Worm (Caenorhabditis elegans) whole organism, young adult: Measurements from ENCODE around the gene F15H10.12.
A peak's percentile ranks its signal among the peaks of the same experiment; 100 is the strongest.
"Not testable (repeated sequence)": the region's sequence is repeated elsewhere in the genome, so short reads cannot be mapped to it uniquely, and the experiment has no call there.

Source experiments
- F22D6.2 ChIP-seq: sonication (generic microtip); optimal IDR thresholded peaks from 2 replicates; lab custom pipeline; 2016; ENCODE audit warnings: mild to moderate bottlenecking, missing genetic modification characterization, missing compliant biosample characterization
- F49E8.2 ChIP-seq: sonication (generic microtip); optimal IDR thresholded peaks from 3 replicates; lab custom pipeline; 2017; ENCODE audit warnings: missing genetic modification characterization, mild to moderate bottlenecking, missing compliant biosample characterization, antibody characterized with exemption, moderate library complexity; ENCODE audit not compliant: insufficient read depth
- T26A5.8 ChIP-seq: sonication (generic microtip); optimal IDR thresholded peaks from 2 replicates; lab custom pipeline; 2016; ENCODE audit warnings: missing genetic modification characterization, missing compliant biosample characterization
- attf-5 ChIP-seq: fragments of 200-800 bp; sonication (Bioruptor generic); optimal IDR thresholded peaks from 2 replicates; lab custom pipeline; 2018; ENCODE audit warnings: mild to moderate bottlenecking, missing genetic modification characterization, missing compliant biosample characterization
- ccch-3 ChIP-seq: fragments of 200-800 bp; sonication (Bioruptor generic); optimal IDR thresholded peaks from 2 replicates; lab custom pipeline; 2018; ENCODE audit warnings: mild to moderate bottlenecking, missing genetic modification characterization, missing compliant biosample characterization
- ceh-79 ChIP-seq: sonication (generic microtip); optimal IDR thresholded peaks from 2 replicates; lab custom pipeline; 2017; ENCODE audit warnings: mild to moderate bottlenecking, missing genetic modification characterization, missing compliant biosample characterization
- lin-26 ChIP-seq: fragments of 200-800 bp; sonication (Bioruptor generic); IDR thresholded peaks from 2 replicates; pipeline ENCODE4 v1.3.6; 2022; ENCODE audit warnings: missing genetic modification reagents, missing genetic modification characterization, missing compliant biosample characterization
- lsl-1 ChIP-seq: fragments of 200-800 bp; sonication (Bioruptor generic); optimal IDR thresholded peaks from 2 replicates; lab custom pipeline; 2018; ENCODE audit warnings: mild to moderate bottlenecking, missing genetic modification characterization, moderate library complexity, missing compliant biosample characterization
- nfyb-1 ChIP-seq: fragments of 200-800 bp; sonication (Bioruptor generic); IDR thresholded peaks from 2 replicates; pipeline ENCODE4 v1.3.6; 2022; ENCODE audit warnings: missing genetic modification reagents, missing genetic modification characterization, missing compliant biosample characterization
- snpc-1.1 ChIP-seq: sonication (generic microtip); optimal IDR thresholded peaks from 2 replicates; lab custom pipeline; 2017; ENCODE audit warnings: missing genetic modification characterization, mild to moderate bottlenecking, missing compliant biosample characterization, antibody characterized with exemption, moderate library complexity, missing genotype, missing genetic modification reagents; ENCODE audit not compliant: insufficient read depth
- snpc-4 ChIP-seq, 5 experiments: fragments of 150-350 bp in 1 of 5; sonication (generic microtip) in 4 of 5; optimal IDR thresholded peaks; 2 replicates each; lab custom pipeline; 2014 to 2018; ENCODE audit warnings: missing genetic modification characterization in 5 of 5, missing biosample characterization in 3 of 5, antibody characterized with exemption in 2 of 5, mild to moderate bottlenecking in 2 of 5, missing compliant biosample characterization in 2 of 5, missing genotype in 2 of 5, moderate library complexity in 2 of 5, missing genetic modification reagents in 1 of 5
- unc-62 ChIP-seq: fragments of 150-350 bp; optimal IDR thresholded peaks from 2 replicates; lab custom pipeline; 2014; ENCODE audit warnings: missing biosample characterization, missing genetic modification reagents, missing genetic modification characterization
- zfh-2 ChIP-seq: fragments of 200-800 bp; sonication (Bioruptor generic); conservative IDR thresholded peaks from 2 replicates; pipeline ENCODE4 v1.3.6; 2022; ENCODE audit warnings: missing genetic modification reagents, missing genetic modification characterization, missing compliant biosample characterization

DNA sequence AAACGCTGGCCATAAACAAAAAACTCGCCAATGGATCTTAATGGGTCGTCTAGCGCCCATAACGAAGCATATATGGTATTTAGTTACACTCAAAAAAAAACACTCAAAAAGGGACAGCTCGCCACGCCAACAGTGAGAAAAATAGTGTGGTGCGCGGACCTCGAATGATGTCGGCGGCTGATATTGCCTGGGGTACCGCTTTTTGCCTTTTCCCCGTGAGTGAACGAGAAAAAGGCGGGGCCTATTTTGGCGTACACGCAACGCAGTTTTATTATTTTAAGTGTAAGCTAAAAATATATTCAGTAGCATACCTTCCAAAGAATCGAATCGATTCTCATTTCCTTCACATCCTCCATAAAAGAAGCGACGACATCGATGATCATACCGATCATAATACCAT is 46.9 kb upstream of the F15H10.12 start:
- not testable (repeated sequence) for TF ChIP-seq unc-62; lin-26 (GFP tag; lab: Robert Waterston, UW); T26A5.8 (tag; lab: Kevin White, UChicago); ccch-3 (GFP tag; lab: Kevin White, UChicago); snpc-4 (GFP tag; optimal IDR thresholded peaks at IDR 0.05; lab: Kevin White, UChicago); F49E8.2; attf-5; F22D6.2 (tag; lab: Kevin White, UChicago); nfyb-1 (GFP tag; lab: Robert Waterston, UW); ceh-79 (tag; lab: Kevin White, UChicago); zfh-2 (GFP tag; lab: Robert Waterston, UW); lsl-1 (GFP tag; lab: Kevin White, UChicago)
- TF ChIP-seq snpc-4 (tag; optimal IDR thresholded peaks at IDR 0.05; lab: Kevin White, UChicago) (peak in 3 of 4 experiments; percentile 45 to 85 (median 72)), snpc-1.1 (tag; lab: Kevin White, UChicago) (peak; percentile 62)
